Worm (Caenorhabditis elegans) whole organism, late embryonic: Measurements from ENCODE around the gene C38C5.1.

Source experiments
- Y22D7AL.16 ChIP-seq: sonication (generic microtip); optimal IDR thresholded peaks from 2 replicates; lab custom pipeline; 2016; ENCODE audit warnings: missing genetic modification characterization, missing compliant biosample characterization
- ama-1 ChIP-seq: fragments of 150-350 bp; optimal IDR thresholded peaks from 2 replicates; lab custom pipeline; 2014
- ceh-14 ChIP-seq: sonication (generic microtip); optimal IDR thresholded peaks from 2 replicates; lab custom pipeline; 2016; ENCODE audit warnings: missing genotype, missing genetic modification characterization, missing compliant biosample characterization
- ceh-19 ChIP-seq: fragments of 200-800 bp; sonication (Bioruptor generic); optimal IDR thresholded peaks from 2 replicates; lab custom pipeline; 2018; ENCODE audit warnings: mild to moderate bottlenecking, missing genetic modification characterization, missing compliant biosample characterization
- elt-2 ChIP-seq: sonication (generic microtip); optimal IDR thresholded peaks from 2 replicates; lab custom pipeline; 2016; ENCODE audit warnings: missing genetic modification reagents, missing genetic modification characterization, missing compliant biosample characterization
- hlh-8 ChIP-seq: sonication (generic microtip); optimal IDR thresholded peaks from 2 replicates; lab custom pipeline; 2016; ENCODE audit warnings: missing genotype, missing genetic modification characterization, missing compliant biosample characterization
- pha-4 ChIP-seq: fragments of 150-350 bp; optimal IDR thresholded peaks from 2 replicates; lab custom pipeline; 2018; ENCODE audit warnings: missing biosample characterization, missing genetic modification reagents, missing genetic modification characterization
- pqm-1 ChIP-seq: sonication (generic microtip); optimal IDR thresholded peaks from 2 replicates; lab custom pipeline; 2016; ENCODE audit warnings: missing genetic modification characterization, missing compliant biosample characterization
- unc-3 ChIP-seq, 2 experiments: fragments of 200-800 bp in 1 of 2; sonication (Bioruptor generic) in 1 of 2; sonication (generic microtip) in 1 of 2; conservative IDR thresholded peaks in 1 of 2; optimal IDR thresholded peaks in 1 of 2; 2 replicates each; pipeline versions ENCODE4 v1.3.6 to Lab custom; 2016 to 2022; ENCODE audit warnings: missing compliant biosample characterization in 2 of 2, missing genetic modification characterization in 2 of 2, missing genetic modification reagents in 1 of 2
- zip-5 ChIP-seq: sonication (generic microtip); optimal IDR thresholded peaks from 2 replicates; lab custom pipeline; 2016; ENCODE audit warnings: missing genetic modification characterization, missing compliant biosample characterization

ce11 chrX:5512707-5513106 lies 45.1 kb upstream of the C38C5.1 start:
- TF ChIP-seq pha-4 (tag; lab: Kevin White, UChicago) (no peak), pqm-1 (tag; lab: Kevin White, UChicago) (no peak), unc-3 (GFP tag; conservative IDR thresholded peaks at IDR 0.05; lab: Robert Waterston, UW) (no peak), unc-3 (tag; optimal IDR thresholded peaks at IDR 0.05; lab: Kevin White, UChicago) (peak; percentile 51), ceh-19 (no peak), ama-1 (lab: Kevin White, UChicago) (no peak), elt-2 (tag; lab: Kevin White, UChicago) (no peak), zip-5 (tag; lab: Kevin White, UChicago) (no peak), hlh-8 (tag; lab: Kevin White, UChicago) (no peak), ceh-14 (no peak), Y22D7AL.16 (tag; lab: Kevin White, UChicago) (no peak)
